Worm (Caenorhabditis elegans) whole organism, L2 larva: ENCODE results near the gene R11F4.2.

Source experiments
- ZK546.5 ChIP-seq: sonication (generic microtip); optimal IDR thresholded peaks from 2 replicates; lab custom pipeline; 2017; ENCODE audit warnings: missing biosample characterization, missing genetic modification characterization
- egl-27 ChIP-seq: sonication (generic microtip); optimal IDR thresholded peaks from 3 replicates; lab custom pipeline; 2017; ENCODE audit warnings: missing biosample characterization, missing genetic modification reagents, missing genetic modification characterization
- lin-39 ChIP-seq: fragments of 150-350 bp; optimal IDR thresholded peaks from 2 replicates; lab custom pipeline; 2014; ENCODE audit warnings: missing biosample characterization, missing genetic modification reagents, missing genetic modification characterization
- nhr-12 ChIP-seq: fragments of 150-350 bp; optimal IDR thresholded peaks from 2 replicates; lab custom pipeline; 2014; ENCODE audit warnings: missing biosample characterization, missing genetic modification characterization
- nhr-237 ChIP-seq: fragments of 150-350 bp; optimal IDR thresholded peaks from 2 replicates; lab custom pipeline; 2014; ENCODE audit warnings: missing biosample characterization, missing genetic modification characterization
- unc-39 ChIP-seq: fragments of 150-350 bp; optimal IDR thresholded peaks from 2 replicates; lab custom pipeline; 2014; ENCODE audit warnings: missing biosample characterization, missing genetic modification characterization

ce11 chrII:4063997-4064396 is 18.9 kb upstream of the R11F4.2 start, which contains the start of gene fbxb-118:
- no peak for TF ChIP-seq egl-27
- TF ChIP-seq nhr-237 = no peak
- no peak for TF ChIP-seq unc-39 (tag; lab: Kevin White, UChicago)
- TF ChIP-seq nhr-12 (tag; lab: Kevin White, UChicago) = no peak
- no peak for TF ChIP-seq ZK546.5 (tag; lab: Kevin White, UChicago)
- no peak for TF ChIP-seq lin-39 (tag; lab: Kevin White, UChicago)
